Worm (Caenorhabditis elegans) whole organism, young adult: ENCODE results near the gene F08D12.2.
A peak's percentile ranks its signal among the peaks of the same experiment; 100 is the strongest.

ENCODE experiments used
- B0336.3 ChIP-seq: fragments of 200-800 bp; sonication (Bioruptor generic); IDR thresholded peaks from 2 replicates; pipeline ENCODE4 v1.3.6; 2022; ENCODE audit warnings: missing genetic modification characterization, missing compliant biosample characterization
- F22D6.2 ChIP-seq: sonication (generic microtip); optimal IDR thresholded peaks from 2 replicates; lab custom pipeline; 2016; ENCODE audit warnings: mild to moderate bottlenecking, missing genetic modification characterization, missing compliant biosample characterization
- F33H1.4 ChIP-seq: fragments of 200-800 bp; sonication (Bioruptor generic); IDR thresholded peaks from 2 replicates; pipeline ENCODE4 v1.3.6; 2022; ENCODE audit warnings: missing genetic modification reagents, missing genetic modification characterization, missing compliant biosample characterization
- F37B4.10 ChIP-seq: fragments of 200-800 bp; sonication (Bioruptor generic); IDR thresholded peaks from 2 replicates; pipeline ENCODE4 v1.3.6; 2022; ENCODE audit warnings: missing genetic modification characterization, missing compliant biosample characterization
- F39B2.1 ChIP-seq: fragments of 200-800 bp; sonication (Bioruptor generic); IDR thresholded peaks from 2 replicates; pipeline ENCODE4 v1.3.6; 2022; ENCODE audit warnings: missing genetic modification reagents, missing genetic modification characterization, missing compliant biosample characterization
- F49E8.2 ChIP-seq: sonication (generic microtip); optimal IDR thresholded peaks from 3 replicates; lab custom pipeline; 2017; ENCODE audit warnings: missing genetic modification characterization, mild to moderate bottlenecking, missing compliant biosample characterization, antibody characterized with exemption, moderate library complexity; ENCODE audit not compliant: insufficient read depth
- K12H6.12 ChIP-seq: fragments of 200-800 bp; sonication (Bioruptor generic); optimal IDR thresholded peaks from 2 replicates; lab custom pipeline; 2018; ENCODE audit warnings: mild to moderate bottlenecking, missing genetic modification characterization, missing compliant biosample characterization
- Y56A3A.18 ChIP-seq: fragments of 200-800 bp; sonication (Bioruptor generic); IDR thresholded peaks from 2 replicates; pipeline ENCODE4 v1.3.6; 2022; ENCODE audit warnings: missing genetic modification reagents, missing genetic modification characterization, missing compliant biosample characterization
- akir-1 ChIP-seq: fragments of 200-800 bp; sonication (Bioruptor generic); optimal IDR thresholded peaks from 2 replicates; lab custom pipeline; 2018; ENCODE audit warnings: mild to moderate bottlenecking, missing genetic modification characterization, moderate library complexity, missing compliant biosample characterization
- atf-7 ChIP-seq: sonication (generic microtip); optimal IDR thresholded peaks from 2 replicates; lab custom pipeline; 2017; ENCODE audit warnings: mild to moderate bottlenecking, missing genetic modification characterization, missing compliant biosample characterization
- athp-1 ChIP-seq: sonication (generic microtip); optimal IDR thresholded peaks from 2 replicates; lab custom pipeline; 2017; ENCODE audit warnings: mild to moderate bottlenecking, missing genetic modification characterization, missing compliant biosample characterization
- attf-5 ChIP-seq: fragments of 200-800 bp; sonication (Bioruptor generic); optimal IDR thresholded peaks from 2 replicates; lab custom pipeline; 2018; ENCODE audit warnings: mild to moderate bottlenecking, missing genetic modification characterization, missing compliant biosample characterization
- bed-2 ChIP-seq: fragments of 200-800 bp; sonication (Bioruptor generic); IDR thresholded peaks from 2 replicates; pipeline ENCODE4 v1.3.6; 2022; ENCODE audit warnings: missing genetic modification reagents, missing genetic modification characterization, missing compliant biosample characterization
- cebp-2 ChIP-seq: fragments of 200-800 bp; sonication (Bioruptor generic); IDR thresholded peaks from 2 replicates; pipeline ENCODE4 v1.3.6; 2022; ENCODE audit warnings: missing genetic modification characterization, missing compliant biosample characterization
- ceh-100 ChIP-seq: fragments of 200-800 bp; sonication (Bioruptor generic); IDR thresholded peaks from 2 replicates; pipeline ENCODE4 v1.3.6; 2022; ENCODE audit warnings: missing genetic modification reagents, missing genetic modification characterization, missing compliant biosample characterization
- ceh-27 ChIP-seq: fragments of 200-800 bp; sonication (Bioruptor generic); optimal IDR thresholded peaks from 2 replicates; lab custom pipeline; 2018; ENCODE audit warnings: mild to moderate bottlenecking, missing genetic modification characterization, moderate library complexity, missing compliant biosample characterization
- dpff-1 ChIP-seq: sonication (generic microtip); optimal IDR thresholded peaks from 2 replicates; lab custom pipeline; 2017; ENCODE audit warnings: mild to moderate bottlenecking, missing genetic modification characterization, missing compliant biosample characterization
- ekl-4 ChIP-seq: fragments of 200-800 bp; sonication (Bioruptor generic); IDR thresholded peaks from 2 replicates; pipeline ENCODE4 v1.3.6; 2022; ENCODE audit warnings: missing genetic modification reagents, missing genetic modification characterization, missing compliant biosample characterization
- him-1 ChIP-seq: sonication (generic microtip); optimal IDR thresholded peaks from 2 replicates; lab custom pipeline; 2016; ENCODE audit warnings: missing genotype, missing genetic modification reagents, missing genetic modification characterization, missing compliant biosample characterization
- hlh-12 ChIP-seq: sonication (generic microtip); optimal IDR thresholded peaks from 2 replicates; lab custom pipeline; 2016; ENCODE audit warnings: missing genetic modification characterization, missing compliant biosample characterization
- hlh-26 ChIP-seq: fragments of 200-800 bp; sonication (Bioruptor generic); conservative IDR thresholded peaks from 2 replicates; pipeline ENCODE4 v1.3.6; 2022; ENCODE audit warnings: missing genetic modification reagents, missing genetic modification characterization, missing compliant biosample characterization
- hmg-1.2 ChIP-seq: fragments of 200-800 bp; sonication (Bioruptor generic); IDR thresholded peaks from 2 replicates; pipeline ENCODE4 v1.3.6; 2022; ENCODE audit warnings: missing genetic modification reagents, missing genetic modification characterization, missing compliant biosample characterization
- hrde-1 ChIP-seq: sonication (generic microtip); optimal IDR thresholded peaks from 2 replicates; lab custom pipeline; 2016; ENCODE audit warnings: missing genetic modification characterization, mild to moderate bottlenecking, missing compliant biosample characterization, moderate library complexity, missing genotype, missing genetic modification reagents, borderline replicate concordance
- lag-1 ChIP-seq: fragments of 200-800 bp; sonication (Bioruptor generic); IDR thresholded peaks from 2 replicates; pipeline ENCODE4 v1.3.6; 2022; ENCODE audit warnings: missing genetic modification reagents, missing genetic modification characterization, missing compliant biosample characterization
- lin-54 ChIP-seq: fragments of 200-800 bp; sonication (Bioruptor generic); optimal IDR thresholded peaks from 2 replicates; lab custom pipeline; 2018; ENCODE audit warnings: mild to moderate bottlenecking, missing genetic modification characterization, missing compliant biosample characterization
- lir-1 ChIP-seq: fragments of 200-800 bp; sonication (Bioruptor generic); conservative IDR thresholded peaks from 2 replicates; pipeline ENCODE4 v1.3.6; 2022; ENCODE audit warnings: missing genetic modification reagents, missing genetic modification characterization, missing compliant biosample characterization
- madf-6 ChIP-seq: fragments of 200-800 bp; sonication (Bioruptor generic); IDR thresholded peaks from 2 replicates; pipeline ENCODE4 v1.3.6; 2022; ENCODE audit warnings: missing genetic modification reagents, missing genetic modification characterization, missing compliant biosample characterization
- mcd-1 ChIP-seq: fragments of 200-800 bp; sonication (Bioruptor generic); IDR thresholded peaks from 2 replicates; pipeline ENCODE4 v1.3.6; 2022; ENCODE audit warnings: missing genetic modification reagents, missing genetic modification characterization, missing compliant biosample characterization
- mel-28 ChIP-seq: sonication (generic microtip); optimal IDR thresholded peaks from 2 replicates; lab custom pipeline; 2016; ENCODE audit warnings: borderline replicate concordance, mild to moderate bottlenecking, missing genetic modification characterization, missing compliant biosample characterization
- nfyb-1 ChIP-seq: fragments of 200-800 bp; sonication (Bioruptor generic); IDR thresholded peaks from 2 replicates; pipeline ENCODE4 v1.3.6; 2022; ENCODE audit warnings: missing genetic modification reagents, missing genetic modification characterization, missing compliant biosample characterization
- nhr-179 ChIP-seq: sonication (generic microtip); optimal IDR thresholded peaks from 2 replicates; lab custom pipeline; 2016; ENCODE audit warnings: mild to moderate bottlenecking, missing genetic modification characterization, missing compliant biosample characterization
- nhr-27 ChIP-seq: fragments of 200-800 bp; sonication (Bioruptor generic); optimal IDR thresholded peaks from 2 replicates; lab custom pipeline; 2018; ENCODE audit warnings: mild to moderate bottlenecking, missing genetic modification characterization, moderate library complexity, missing compliant biosample characterization
- nhr-80 ChIP-seq: sonication (generic microtip); optimal IDR thresholded peaks from 2 replicates; lab custom pipeline; 2016; ENCODE audit warnings: missing genetic modification characterization, missing compliant biosample characterization
- nhr-90 ChIP-seq: sonication (generic microtip); optimal IDR thresholded peaks from 2 replicates; lab custom pipeline; 2016; ENCODE audit warnings: missing genotype, mild to moderate bottlenecking, missing genetic modification characterization, missing compliant biosample characterization
- pbrm-1 ChIP-seq: fragments of 200-800 bp; sonication (Bioruptor generic); IDR thresholded peaks from 2 replicates; pipeline ENCODE4 v1.3.6; 2022; ENCODE audit warnings: missing genetic modification reagents, missing genetic modification characterization, missing compliant biosample characterization
- rcor-1 ChIP-seq: fragments of 200-800 bp; sonication (Bioruptor generic); IDR thresholded peaks from 2 replicates; pipeline ENCODE4 v1.3.6; 2022; ENCODE audit warnings: missing genetic modification reagents, missing genetic modification characterization, missing compliant biosample characterization
- repo-1 ChIP-seq: sonication (generic microtip); optimal IDR thresholded peaks from 2 replicates; lab custom pipeline; 2017; ENCODE audit warnings: mild to moderate bottlenecking, missing genetic modification characterization, missing compliant biosample characterization
- rpc-1 ChIP-seq, 2 experiments: fragments of 150-350 bp in 1 of 2; sonication (generic microtip) in 1 of 2; optimal IDR thresholded peaks; 2 replicates each; lab custom pipeline; 2014 to 2018; ENCODE audit warnings: missing biosample characterization in 1 of 2, missing genetic modification characterization in 1 of 2, missing genetic modification reagents in 1 of 2, missing genotype in 1 of 2
- sdz-38 ChIP-seq: sonication (generic microtip); optimal IDR thresholded peaks from 2 replicates; lab custom pipeline; 2016; ENCODE audit warnings: missing genotype, missing genetic modification characterization, missing compliant biosample characterization
- snpc-4 ChIP-seq, 5 experiments: fragments of 150-350 bp in 1 of 5; sonication (generic microtip) in 4 of 5; optimal IDR thresholded peaks; 2 replicates each; lab custom pipeline; 2014 to 2018; ENCODE audit warnings: missing genetic modification characterization in 5 of 5, missing biosample characterization in 3 of 5, antibody characterized with exemption in 2 of 5, mild to moderate bottlenecking in 2 of 5, missing compliant biosample characterization in 2 of 5, missing genotype in 2 of 5, moderate library complexity in 2 of 5, missing genetic modification reagents in 1 of 5
- zfh-2 ChIP-seq: fragments of 200-800 bp; sonication (Bioruptor generic); conservative IDR thresholded peaks from 2 replicates; pipeline ENCODE4 v1.3.6; 2022; ENCODE audit warnings: missing genetic modification reagents, missing genetic modification characterization, missing compliant biosample characterization
- ztf-28 ChIP-seq: fragments of 200-800 bp; sonication (Bioruptor generic); IDR thresholded peaks from 2 replicates; pipeline ENCODE4 v1.3.6; 2022; ENCODE audit warnings: missing genetic modification reagents, missing genetic modification characterization, missing compliant biosample characterization

The F08D12.2 gene

ce11 chrII:2747956-2748621, 33.4 kb upstream of the F08D12.2 start:
- TF ChIP-seq F33H1.4 (GFP tag; lab: Robert Waterston, UW) (no peak), F37B4.10 (GFP tag; lab: Robert Waterston, UW) (no peak), F49E8.2 (no peak), hlh-26 (GFP tag; lab: Robert Waterston, UW) (no peak), mcd-1 (GFP tag; lab: Robert Waterston, UW) (0 out of 2 replicates have a peak, but pooled peaks have one; percentile 37), K12H6.12 (tag; lab: Kevin White, UChicago) (peak; percentile 23), F39B2.1 (GFP tag; lab: Robert Waterston, UW) (no peak), ceh-27 (no peak), snpc-4 (GFP tag; optimal IDR thresholded peaks at IDR 0.05; lab: Kevin White, UChicago) (peak; percentile 57), snpc-4 (tag; optimal IDR thresholded peaks at IDR 0.05; lab: Kevin White, UChicago) (peak in 3 of 4 experiments; percentile 40 to 66 (median 52)), hrde-1 (tag; lab: Kevin White, UChicago) (no peak), ztf-28 (no peak), nhr-179 (tag; lab: Kevin White, UChicago) (no peak), rcor-1 (GFP tag; lab: Robert Waterston, UW) (no peak), cebp-2 (no peak), zfh-2 (GFP tag; lab: Robert Waterston, UW) (peak; percentile 46; the same call in 1 of the 2 replicates), atf-7 (tag; lab: Kevin White, UChicago) (no peak), ekl-4 (GFP tag; lab: Robert Waterston, UW) (no peak), hmg-1.2 (GFP tag; lab: Robert Waterston, UW) (peak; percentile 57; the same call in 1 of the 2 replicates), attf-5 (peak; percentile 2), bed-2 (GFP tag; lab: Robert Waterston, UW) (no peak)

ce11 chrII:2749595-2750048, 31.8 kb upstream of the F08D12.2 start, which contains the start of gene F29A7.4:
F29A7.4 (plus strand) TSS chrII:2749998.
- TF ChIP-seq Y56A3A.18, result no peak
- no peak for TF ChIP-seq hlh-12 (tag; lab: Kevin White, UChicago)
- TF ChIP-seq him-1 (tag; lab: Kevin White, UChicago), result no peak
- no peak for TF ChIP-seq repo-1 (tag; lab: Kevin White, UChicago)
- TF ChIP-seq F22D6.2 (tag; lab: Kevin White, UChicago), result no peak
- no peak for TF ChIP-seq F37B4.10 (GFP tag; lab: Robert Waterston, UW)
- no peak for TF ChIP-seq hlh-26 (GFP tag; lab: Robert Waterston, UW)
- TF ChIP-seq, all 124 proteins: peak for 0

- TF ChIP-seq lin-54, result no peak
- TF ChIP-seq nhr-90 (tag; lab: Kevin White, UChicago), result no peak
- TF ChIP-seq rpc-1 (optimal IDR thresholded peaks at IDR 0.05; lab: Kevin White, UChicago), result no peak
- no peak for TF ChIP-seq rpc-1 (tag; optimal IDR thresholded peaks at IDR 0.05; lab: Kevin White, UChicago)
- no peak for TF ChIP-seq lir-1
- TF ChIP-seq B0336.3 (GFP tag; lab: Robert Waterston, UW), result peak; percentile 51; the same call in 1 of the 2 replicates
- TF ChIP-seq nhr-80 (tag; lab: Kevin White, UChicago), result no peak
- no peak for TF ChIP-seq akir-1
- TF ChIP-seq hrde-1 (tag; lab: Kevin White, UChicago), result peak; percentile 19
- TF ChIP-seq pbrm-1 (GFP tag; lab: Robert Waterston, UW), result 0 out of 2 replicates have a peak, but pooled peaks have one; percentile 8
- no peak for TF ChIP-seq nhr-27 (tag; lab: Kevin White, UChicago)
- no peak for TF ChIP-seq mel-28 (tag; lab: Kevin White, UChicago)
- no peak for TF ChIP-seq cebp-2
- no peak for TF ChIP-seq F39B2.1 (GFP tag; lab: Robert Waterston, UW)
- TF ChIP-seq mcd-1 (GFP tag; lab: Robert Waterston, UW), result peak; percentile 54; the same call in 1 of the 2 replicates
- TF ChIP-seq ceh-27, result no peak
- no peak for TF ChIP-seq lag-1 (GFP tag; lab: Robert Waterston, UW)
- 0 out of 2 replicates have a peak, but pooled peaks have one; percentile 30 for TF ChIP-seq nfyb-1 (GFP tag; lab: Robert Waterston, UW)
- TF ChIP-seq ekl-4 (GFP tag; lab: Robert Waterston, UW), result 0 out of 2 replicates have a peak, but pooled peaks have one; percentile 21
- TF ChIP-seq athp-1 (tag; lab: Kevin White, UChicago), result peak; percentile 21
- no peak for TF ChIP-seq sdz-38 (tag; lab: Kevin White, UChicago)
- no peak for TF ChIP-seq him-1 (tag; lab: Kevin White, UChicago)
- TF ChIP-seq F33H1.4 (GFP tag; lab: Robert Waterston, UW), result no peak
- TF ChIP-seq dpff-1 (tag; lab: Kevin White, UChicago), result no peak
- TF ChIP-seq madf-6 (GFP tag; lab: Robert Waterston, UW), result peak; percentile 43; the same call in 1 of the 2 replicates
- TF ChIP-seq ceh-100 (GFP tag; lab: Robert Waterston, UW), result no peak
Measured at ce11 chrII:2751278-2751677, 30.2 kb upstream of the F08D12.2 start.
